Fruit fly (Drosophila melanogaster): ENCODE results near the gene Pdp.

The Pdp gene

DNA sequence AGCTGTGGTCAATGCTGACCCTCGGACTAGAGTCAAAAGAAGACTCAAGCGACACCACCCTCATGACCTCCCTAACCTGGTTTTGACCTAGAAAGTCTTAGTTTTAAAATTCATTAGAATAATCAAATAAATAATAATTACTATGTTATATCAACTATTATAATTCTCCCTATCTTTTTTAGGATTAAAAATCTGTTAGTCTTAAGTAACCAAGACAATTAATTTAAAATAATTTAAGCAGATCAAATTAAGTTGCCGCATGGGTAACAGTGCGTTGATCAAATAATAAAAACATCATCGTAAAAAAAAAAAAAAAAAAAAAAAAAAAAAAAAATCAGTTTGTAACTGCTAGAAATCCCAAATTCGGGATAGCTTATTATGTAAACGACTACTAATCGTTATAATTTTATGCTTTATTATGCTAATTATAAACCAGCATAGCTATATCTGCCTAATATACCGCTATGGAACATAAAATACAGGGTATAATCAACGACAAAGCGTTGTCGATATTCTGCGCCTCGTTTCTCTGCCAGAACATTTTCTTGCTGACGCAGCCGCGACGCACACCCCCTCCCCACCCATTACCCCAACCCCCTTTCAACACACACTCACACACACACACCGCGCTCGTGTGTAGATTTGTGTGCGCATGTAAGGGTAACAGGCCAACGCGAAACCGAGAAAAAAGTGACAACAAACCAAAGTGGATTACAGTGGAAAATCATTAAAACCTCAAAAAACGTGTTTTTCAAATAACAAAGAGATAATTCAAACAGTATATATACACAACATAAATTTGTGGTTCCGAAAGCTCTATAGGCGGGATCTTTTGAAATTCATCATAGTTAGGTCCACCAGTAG is 31.2 kb downstream of the Pdp start (continued):
- peak; percentile 9; the same call in 1 of the 2 replicates for TF ChIP-seq peb (GFP tag; IDR thresholded peaks at IDR 0.05)
- peak; percentile 86 for TF ChIP-seq cg (GFP tag; optimal IDR thresholded peaks at IDR 0.05)
- TF ChIP-seq gro (GFP tag; optimal IDR thresholded peaks at IDR 0.05): peak; percentile 95
- TF ChIP-seq caup (GFP tag; optimal IDR thresholded peaks at IDR 0.05; ENCODE audit: severe bottlenecking): peak; percentile 13
- TF ChIP-seq CG30403 (GFP tag; optimal IDR thresholded peaks at IDR 0.05): peak; percentile 49
- peak; percentile 29 for TF ChIP-seq CG17912 (GFP tag; optimal IDR thresholded peaks at IDR 0.05)
- TF ChIP-seq slp2 (GFP tag; optimal IDR thresholded peaks at IDR 0.05): peak; percentile 94
- TF ChIP-seq CG15601 (tag; optimal IDR thresholded peaks at IDR 0.05): peak; percentile 54
- peak; percentile 76 for TF ChIP-seq dysf (GFP tag; IDR thresholded peaks at IDR 0.05)
- TF ChIP-seq CG17802 (tag; optimal IDR thresholded peaks at IDR 0.05): peak; percentile 9
- TF ChIP-seq B-H1 (GFP tag; IDR thresholded peaks at IDR 0.05): peak; percentile 48
- peak; percentile 56 for TF ChIP-seq Rx (GFP tag; IDR thresholded peaks at IDR 0.05)
- TF ChIP-seq CG9932 (GFP tag; IDR thresholded peaks at IDR 0.05): peak; percentile 79
- TF ChIP-seq Blimp-1 (GFP tag; optimal IDR thresholded peaks at IDR 0.05): peak; percentile 62
- TF ChIP-seq CG4424 (GFP tag; optimal IDR thresholded peaks at IDR 0.05): peak; percentile 23
- peak; percentile 10 for TF ChIP-seq run (tag; optimal IDR thresholded peaks at IDR 0.05)
- peak; percentile 60 for TF ChIP-seq CG11247 (GFP tag; IDR thresholded peaks at IDR 0.05)
- TF ChIP-seq Hr3 (GFP tag; optimal IDR thresholded peaks at IDR 0.05): peak; percentile 13
- TF ChIP-seq Usf (GFP tag; optimal IDR thresholded peaks at IDR 0.05): peak; percentile 68
- TF ChIP-seq CG12659 (GFP tag; optimal IDR thresholded peaks at IDR 0.05): peak; percentile 63
- peak; percentile 10 for TF ChIP-seq CG9609 (GFP tag; optimal IDR thresholded peaks at IDR 0.05)
- TF ChIP-seq E2f2 (GFP tag; IDR thresholded peaks at IDR 0.05): peak; percentile 45; the same call in 1 of the 2 replicates
- peak; percentile 58 for TF ChIP-seq fd64A (GFP tag; optimal IDR thresholded peaks at IDR 0.05)
- TF ChIP-seq Med (GFP tag): peak; percentile 92
- peak; percentile 15 for TF ChIP-seq bigmax (GFP tag; optimal IDR thresholded peaks at IDR 0.05)
- TF ChIP-seq CG11085 (GFP tag; IDR thresholded peaks at IDR 0.05): peak; percentile 40
- peak; percentile 39; the same call in 1 of the 2 replicates for TF ChIP-seq CG4360 (GFP tag; IDR thresholded peaks at IDR 0.05)
- TF ChIP-seq HmgD (GFP tag; optimal IDR thresholded peaks at IDR 0.05): peak; percentile 23
- TF ChIP-seq CG10147 (GFP tag; optimal IDR thresholded peaks at IDR 0.05): peak; percentile 64
- peak; percentile 83 for TF ChIP-seq vvl (GFP tag; IDR thresholded peaks at IDR 0.05)
- peak; percentile 2 for TF ChIP-seq ewg (GFP tag; optimal IDR thresholded peaks at IDR 0.05)
- peak; percentile 48 for TF ChIP-seq oc (tag; optimal IDR thresholded peaks at IDR 0.05)
- TF ChIP-seq CG10431 (GFP tag; optimal IDR thresholded peaks at IDR 0.05): peak; percentile 37
- peak; percentile 53 for TF ChIP-seq BtbVII (GFP tag; optimal IDR thresholded peaks at IDR 0.05)
- TF ChIP-seq E2f1 (GFP tag; IDR thresholded peaks at IDR 0.05): peak; percentile 72
- TF ChIP-seq klu (GFP tag; IDR thresholded peaks at IDR 0.05): peak; percentile 45
- peak; percentile 31 for TF ChIP-seq Myb (GFP tag; optimal IDR thresholded peaks at IDR 0.05)
- peak; percentile 20 for TF ChIP-seq CG3407 (GFP tag; optimal IDR thresholded peaks at IDR 0.05)
- TF ChIP-seq Optix (GFP tag; IDR thresholded peaks at IDR 0.05): peak; percentile 66; the same call in 2 of the 3 replicates
- TF ChIP-seq cwo (GFP tag; optimal IDR thresholded peaks at IDR 0.05): peak; percentile 80
- TF ChIP-seq gcm2 (GFP tag; optimal IDR thresholded peaks at IDR 0.05): peak; percentile 27
- TF ChIP-seq HHEX (GFP tag; optimal IDR thresholded peaks at IDR 0.05): peak; percentile 75
- peak; percentile 56 for TF ChIP-seq nau (GFP tag; optimal IDR thresholded peaks at IDR 0.05)
- TF ChIP-seq CG10959 (GFP tag; IDR thresholded peaks at IDR 0.05): peak; percentile 33
- TF ChIP-seq Nf-YA (GFP tag; IDR thresholded peaks at IDR 0.05): peak; percentile 67
- peak; percentile 47; the same call in 1 of the 2 replicates for TF ChIP-seq MBD-R2 (GFP tag; IDR thresholded peaks at IDR 0.05)
- TF ChIP-seq crc (GFP tag; optimal IDR thresholded peaks at IDR 0.05): peak; percentile 96
- 0 out of 3 replicates have a peak, but pooled peaks have one; percentile 19 for TF ChIP-seq C15 (GFP tag; IDR thresholded peaks at IDR 0.05)
